Worm (Caenorhabditis elegans) whole organism, early embryonic: Measurements from ENCODE around the gene F44A6.3.

ENCODE experiments used
- B0310.2 ChIP-seq: sonication (generic microtip); optimal IDR thresholded peaks from 2 replicates; lab custom pipeline; 2016; ENCODE audit warnings: mild to moderate bottlenecking, missing genetic modification characterization, missing compliant biosample characterization
- F13C5.2 ChIP-seq: sonication (generic microtip); optimal IDR thresholded peaks from 2 replicates; lab custom pipeline; 2017; ENCODE audit warnings: mild to moderate bottlenecking, missing genetic modification characterization, inconsistent platforms, missing compliant biosample characterization
- aly-1 ChIP-seq: sonication (generic microtip); optimal IDR thresholded peaks from 2 replicates; lab custom pipeline; 2016; ENCODE audit warnings: missing genetic modification characterization, missing compliant biosample characterization
- ama-1 ChIP-seq: fragments of 150-350 bp; optimal IDR thresholded peaks from 2 replicates; lab custom pipeline; 2014
- ceh-13 ChIP-seq: fragments of 200-800 bp; sonication (Bioruptor generic); optimal IDR thresholded peaks from 2 replicates; lab custom pipeline; 2018; ENCODE audit warnings: mild to moderate bottlenecking, missing genetic modification characterization, missing compliant biosample characterization
- ceh-36 ChIP-seq: sonication (generic microtip); optimal IDR thresholded peaks from 2 replicates; lab custom pipeline; 2016; ENCODE audit warnings: missing genetic modification characterization, inconsistent platforms, missing compliant biosample characterization
- ets-7 ChIP-seq: sonication (generic microtip); optimal IDR thresholded peaks from 2 replicates; lab custom pipeline; 2016; ENCODE audit warnings: missing genotype, missing genetic modification characterization, missing compliant biosample characterization
- flt-1 ChIP-seq: fragments of 200-800 bp; sonication (Bioruptor generic); IDR thresholded peaks from 2 replicates; pipeline ENCODE4 v1.3.6; 2022; ENCODE audit warnings: missing genetic modification characterization, missing compliant biosample characterization
- hmbx-1 ChIP-seq: sonication (generic microtip); optimal IDR thresholded peaks from 2 replicates; lab custom pipeline; 2016; ENCODE audit warnings: mild to moderate bottlenecking, missing genetic modification characterization, missing compliant biosample characterization
- hmg-4 ChIP-seq: fragments of 200-800 bp; sonication (Bioruptor generic); optimal IDR thresholded peaks from 2 replicates; lab custom pipeline; 2018; ENCODE audit warnings: mild to moderate bottlenecking, missing genetic modification characterization, missing compliant biosample characterization
- hnd-1 ChIP-seq: sonication (generic microtip); optimal IDR thresholded peaks from 2 replicates; lab custom pipeline; 2016; ENCODE audit warnings: missing genetic modification characterization, missing compliant biosample characterization
- pes-1 ChIP-seq: fragments of 200-800 bp; sonication (Bioruptor generic); IDR thresholded peaks from 2 replicates; pipeline ENCODE4 v1.3.6; 2022; ENCODE audit warnings: missing genetic modification reagents, missing genetic modification characterization, missing compliant biosample characterization
- scrt-1 ChIP-seq: fragments of 200-800 bp; sonication (Bioruptor generic); IDR thresholded peaks from 2 replicates; pipeline ENCODE4 v1.3.6; 2022; ENCODE audit warnings: missing genetic modification characterization, missing compliant biosample characterization
- sea-1 ChIP-seq: fragments of 200-800 bp; sonication (Bioruptor generic); conservative IDR thresholded peaks from 2 replicates; pipeline ENCODE4 v1.3.6; 2022; ENCODE audit warnings: missing genetic modification characterization, missing compliant biosample characterization
- tbx-11 ChIP-seq: fragments of 200-800 bp; sonication (Bioruptor generic); IDR thresholded peaks from 2 replicates; pipeline ENCODE4 v1.3.6; 2022; ENCODE audit warnings: missing genetic modification characterization, missing compliant biosample characterization
- tbx-37 ChIP-seq: fragments of 200-800 bp; sonication (Bioruptor generic); conservative IDR thresholded peaks from 2 replicates; pipeline ENCODE4 v1.3.6; 2022; ENCODE audit warnings: missing genetic modification reagents, missing genetic modification characterization, missing compliant biosample characterization
- tra-4 ChIP-seq: sonication (generic microtip); optimal IDR thresholded peaks from 2 replicates; lab custom pipeline; 2017; ENCODE audit warnings: missing genetic modification characterization, missing compliant biosample characterization

F44A6.3 gene

ce11 chrX:10215429-10215828 is 2.9 kb downstream of the F44A6.3 start, which contains the start of gene F44A6.4:
Gene F44A6.4 (minus strand): TSS chrX:10215495.
- TF ChIP-seq ceh-36 (tag; lab: Kevin White, UChicago), result no peak
- no peak for TF ChIP-seq B0310.2 (tag; lab: Kevin White, UChicago)
- TF ChIP-seq ama-1 (lab: Kevin White, UChicago), result no peak
- TF ChIP-seq scrt-1 (GFP tag; lab: Robert Waterston, UW), result no peak
- no peak for TF ChIP-seq hmbx-1
- no peak for TF ChIP-seq hnd-1 (tag; lab: Kevin White, UChicago)
- TF ChIP-seq aly-1 (tag; lab: Kevin White, UChicago), result no peak
- no peak for TF ChIP-seq flt-1

ce11 chrX:10216344-10216743 is 3.8 kb downstream of the F44A6.3 start:
- TF ChIP-seq tbx-37 (GFP tag; lab: Robert Waterston, UW), result no peak
- TF ChIP-seq scrt-1 (GFP tag; lab: Robert Waterston, UW), result no peak
- TF ChIP-seq ets-7 (tag; lab: Kevin White, UChicago), result no peak
- no peak for TF ChIP-seq F13C5.2 (tag; lab: Kevin White, UChicago)
- TF ChIP-seq ceh-36 (tag; lab: Kevin White, UChicago), result no peak
- no peak for TF ChIP-seq ama-1 (lab: Kevin White, UChicago)

- TF ChIP-seq hmg-4 (GFP tag; lab: Kevin White, UChicago) (no peak), tra-4 (tag; lab: Kevin White, UChicago) (no peak), hmbx-1 (no peak), tbx-37 (GFP tag; lab: Robert Waterston, UW) (no peak), ama-1 (lab: Kevin White, UChicago) (no peak)
These were observed 4.3 kb downstream of the F44A6.3 start for ce11 chrX:10216857-10217256.

ce11 chrX:10218779-10219178 is 6.2 kb downstream of the F44A6.3 start, which contains the start of gene F44A6.5:
Gene F44A6.5 (minus strand): TSS chrX:10218929.
- no peak for TF ChIP-seq tbx-11 (GFP tag; lab: Robert Waterston, UW)
- no peak for TF ChIP-seq ceh-36 (tag; lab: Kevin White, UChicago)

ce11 chrX:10219184-10219705 is 6.7 kb downstream of the F44A6.3 start:
- TF ChIP-seq hmg-4 (GFP tag; lab: Kevin White, UChicago) (no peak), tbx-11 (GFP tag; lab: Robert Waterston, UW) (0 out of 2 replicates have a peak, but pooled peaks have one; percentile 43)

- TF ChIP-seq ama-1 (lab: Kevin White, UChicago) (no peak), B0310.2 (tag; lab: Kevin White, UChicago) (no peak), flt-1 (no peak), hnd-1 (tag; lab: Kevin White, UChicago) (no peak), tra-4 (tag; lab: Kevin White, UChicago) (no peak), pes-1 (GFP tag; lab: Robert Waterston, UW) (no peak), ets-7 (tag; lab: Kevin White, UChicago) (no peak)
These were observed 13.3 kb downstream of the F44A6.3 start for ce11 chrX:10225845-10226244.

ce11 chrX:10227217-10227616 is 14.6 kb downstream of the F44A6.3 start:
- TF ChIP-seq ama-1 (lab: Kevin White, UChicago), result no peak
- no peak for TF ChIP-seq hmg-4 (GFP tag; lab: Kevin White, UChicago)
- no peak for TF ChIP-seq ceh-36 (tag; lab: Kevin White, UChicago)
- no peak for TF ChIP-seq scrt-1 (GFP tag; lab: Robert Waterston, UW)
- TF ChIP-seq hnd-1 (tag; lab: Kevin White, UChicago), result no peak
- no peak for TF ChIP-seq tbx-11 (GFP tag; lab: Robert Waterston, UW)
- TF ChIP-seq tbx-37 (GFP tag; lab: Robert Waterston, UW), result no peak
- TF ChIP-seq sea-1 (GFP tag; lab: Robert Waterston, UW), result no peak
- no peak for TF ChIP-seq flt-1
- TF ChIP-seq ceh-13, result no peak
- no peak for TF ChIP-seq tra-4 (tag; lab: Kevin White, UChicago)
- TF ChIP-seq pes-1 (GFP tag; lab: Robert Waterston, UW), result no peak

- no peak for TF ChIP-seq tra-4 (tag; lab: Kevin White, UChicago)
These were observed 15.7 kb downstream of the F44A6.3 start, which contains the start of gene C14H10.3 for ce11 chrX:10228094-10228746. Gene C14H10.3 (minus strand): TSS chrX:10228137.

ce11 chrX:10230872-10231271 is 18.3 kb downstream of the F44A6.3 start:
- no peak for TF ChIP-seq ets-7 (tag; lab: Kevin White, UChicago)
- TF ChIP-seq ama-1 (lab: Kevin White, UChicago), result no peak
- no peak for TF ChIP-seq scrt-1 (GFP tag; lab: Robert Waterston, UW)
